Worm (Caenorhabditis elegans): Measurements from ENCODE around the gene mig-17.
A peak's percentile ranks its signal among the peaks of the same experiment; 100 is the strongest.

Gene mig-17

DNA sequence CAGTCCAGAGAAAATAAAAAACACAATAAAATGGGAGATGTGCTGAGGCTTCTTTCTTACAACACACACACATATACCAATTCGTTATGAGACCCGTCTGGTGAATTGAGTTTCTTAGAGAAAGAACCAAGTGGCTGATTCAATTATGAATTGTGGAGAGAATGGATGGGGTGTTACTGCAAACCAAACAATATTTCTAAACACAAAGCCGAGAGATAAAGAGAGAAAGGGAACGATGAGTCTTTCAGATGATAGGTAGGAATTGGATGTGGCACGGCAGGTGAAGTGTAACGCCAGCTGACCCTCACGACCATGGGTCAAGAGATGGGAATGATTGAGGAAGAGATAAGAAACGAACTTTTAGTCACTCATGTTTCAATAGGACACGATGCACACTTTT, at the start of gene mig-17:
Gene mig-17, plus strand, starts transcription at position 389 of the 400 bp plus-strand sequence.
- TF ChIP-seq lin-14 (GFP tag; optimal IDR thresholded peaks at IDR 0.05) (peak; percentile 60), nhr-85 (tag) (no peak), dsc-1 (tag; optimal IDR thresholded peaks at IDR 0.05) (peak; percentile 42), pag-3 (tag; optimal IDR thresholded peaks at IDR 0.05; ENCODE audit: borderline replicate concordance, insufficient read depth) (peak; percentile 72), lin-35 (GFP tag; optimal IDR thresholded peaks at IDR 0.05) (no peak), unc-62 (GFP tag; optimal IDR thresholded peaks at IDR 0.05) (no peak), vab-15 (tag; optimal IDR thresholded peaks at IDR 0.05) (no peak), sptf-1 (tag; optimal IDR thresholded peaks at IDR 0.05) (no peak), unc-98 (GFP tag; IDR thresholded peaks at IDR 0.05) (no peak), nhr-20 (tag; optimal IDR thresholded peaks at IDR 0.05) (no peak), sox-4 (tag; optimal IDR thresholded peaks at IDR 0.05) (no peak)

DNA sequence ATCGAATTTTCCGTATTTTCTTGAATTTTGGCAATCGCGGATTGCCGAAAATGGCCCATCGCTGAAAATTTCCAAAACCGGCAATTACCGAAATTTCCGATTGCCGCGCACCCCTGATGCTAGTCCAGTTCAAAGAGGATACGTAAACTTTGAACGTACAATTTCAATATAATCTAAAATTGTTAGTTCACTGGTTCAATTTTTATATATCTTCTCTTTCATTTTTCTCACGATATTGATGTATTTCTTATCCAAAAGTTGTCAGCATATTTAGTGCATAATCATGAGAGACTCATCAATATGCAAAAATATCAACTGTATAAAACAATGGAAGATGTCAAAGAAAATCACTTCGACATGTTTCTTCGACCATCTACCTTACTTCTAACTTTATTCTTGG, 47.9 kb upstream of the mig-17 start, which contains the start of gene nas-17:
Gene nas-17, plus strand, starts transcription at position 301 of the 400 bp plus-strand sequence.
- TF ChIP-seq nhr-237 (tag; optimal IDR thresholded peaks at IDR 0.05) (no peak), C04F5.9 (tag; optimal IDR thresholded peaks at IDR 0.05) (no peak), mdl-1 (tag; optimal IDR thresholded peaks at IDR 0.05) (no peak), ets-5 (GFP tag; IDR thresholded peaks at IDR 0.05) (no peak), pqm-1 (tag; optimal IDR thresholded peaks at IDR 0.05) (no peak), hpl-2 (GFP tag; optimal IDR thresholded peaks at IDR 0.05) (no peak), rnt-1 (tag; optimal IDR thresholded peaks at IDR 0.05) (no peak), pag-3 (tag; optimal IDR thresholded peaks at IDR 0.05; ENCODE audit: borderline replicate concordance, insufficient read depth) (no peak), fkh-4 (tag; optimal IDR thresholded peaks at IDR 0.05; ENCODE audit: borderline replicate concordance) (no peak), aha-1 (tag; optimal IDR thresholded peaks at IDR 0.05) (no peak), lin-15B (tag; optimal IDR thresholded peaks at IDR 0.05) (no peak), nhr-77 (tag; optimal IDR thresholded peaks at IDR 0.05) (no peak), ces-1 (GFP tag; optimal IDR thresholded peaks at IDR 0.05) (no peak), efl-1 (optimal IDR thresholded peaks at IDR 0.05) (no peak), efl-1 (GFP tag; optimal IDR thresholded peaks at IDR 0.05 in 1 of 2) (no peak), ztf-11 (tag; optimal IDR thresholded peaks at IDR 0.05) (no peak)

DNA sequence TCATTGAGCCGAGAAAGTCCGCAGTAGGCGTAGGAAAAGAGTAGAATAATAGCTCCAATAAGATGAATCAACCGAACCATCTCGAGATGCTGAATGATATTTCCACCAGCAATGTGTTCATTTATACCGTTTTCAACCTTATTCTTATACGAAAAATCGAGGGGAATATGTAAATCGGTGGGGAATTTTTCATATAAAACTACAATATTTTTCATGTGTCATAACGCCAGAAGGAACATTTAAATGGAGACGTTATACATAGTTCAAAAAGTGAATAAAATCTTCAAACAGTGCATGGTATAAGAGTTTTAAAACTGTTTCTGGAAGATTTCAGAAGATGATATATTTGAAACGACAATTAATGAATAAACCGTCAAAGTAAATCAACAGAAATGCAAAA, 43.9 kb upstream of the mig-17 start, which contains the start of gene nas-19:
Gene nas-19, minus strand, starts transcription at position 101 of the 400 bp plus-strand sequence.
- TF ChIP-seq snu-23 (GFP tag; optimal IDR thresholded peaks at IDR 0.05) (no peak), jun-1 (tag; optimal IDR thresholded peaks at IDR 0.05) (no peak), dpl-1 (GFP tag; optimal IDR thresholded peaks at IDR 0.05) (no peak), unc-30 (tag; optimal IDR thresholded peaks at IDR 0.05) (no peak), dsc-1 (tag; optimal IDR thresholded peaks at IDR 0.05) (no peak), fkh-10 (GFP tag; optimal IDR thresholded peaks at IDR 0.05) (no peak), nhr-47 (tag; optimal IDR thresholded peaks at IDR 0.05) (no peak), sup-37 (GFP tag; optimal IDR thresholded peaks at IDR 0.05) (no peak), ama-1 (optimal IDR thresholded peaks at IDR 0.05) (no peak), nhr-84 (tag; optimal IDR thresholded peaks at IDR 0.05) (no peak), C34B4.2 (tag; optimal IDR thresholded peaks at IDR 0.05) (no peak), egl-27 (tag; optimal IDR thresholded peaks at IDR 0.05) (no peak), unc-86 (tag; optimal IDR thresholded peaks at IDR 0.05) (no peak)

DNA sequence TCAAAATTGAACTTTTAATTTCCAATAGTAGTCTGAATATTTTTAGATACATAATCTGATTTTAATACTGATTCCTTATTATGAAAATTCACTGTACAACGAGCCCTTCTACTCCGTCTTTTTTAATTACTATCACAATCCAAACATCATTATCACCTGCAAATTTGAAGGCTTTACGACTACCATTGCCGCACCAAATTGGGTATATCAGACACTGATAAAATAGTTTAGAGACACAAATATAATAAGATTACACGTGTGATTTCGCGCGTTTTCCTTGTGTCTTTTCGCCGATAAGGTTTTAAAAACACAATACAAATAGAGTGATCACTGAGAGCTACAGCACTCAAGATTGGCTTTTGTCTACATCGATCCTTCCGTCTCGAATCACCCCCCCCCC, 43.4 kb upstream of the mig-17 start:
- TF ChIP-seq tbx-2 (tag; optimal IDR thresholded peaks at IDR 0.05) = no peak
- TF ChIP-seq elt-2 (tag; optimal IDR thresholded peaks at IDR 0.05) = peak; percentile 92
- TF ChIP-seq pqm-1 (tag; optimal IDR thresholded peaks at IDR 0.05) = peak; percentile 74
- peak; percentile 82 for TF ChIP-seq tlp-1 (tag; optimal IDR thresholded peaks at IDR 0.05)
